Worm (Caenorhabditis elegans) whole organism, mixed stage, embryonic: ENCODE measurements around the gene C16C8.18.

Experiments
- elt-3 ChIP-seq: fragments of 150-350 bp; optimal IDR thresholded peaks from 2 replicates; lab custom pipeline; 2014; ENCODE audit warnings: missing biosample characterization, missing genetic modification characterization
- nhr-12 ChIP-seq: fragments of 150-350 bp; optimal IDR thresholded peaks from 2 replicates; lab custom pipeline; 2014; ENCODE audit warnings: missing biosample characterization, missing genetic modification characterization
- nhr-28 ChIP-seq: fragments of 150-350 bp; optimal IDR thresholded peaks from 2 replicates; lab custom pipeline; 2014; ENCODE audit warnings: missing biosample characterization, missing genetic modification characterization
- ztf-11 ChIP-seq: fragments of 150-350 bp; optimal IDR thresholded peaks from 2 replicates; lab custom pipeline; 2014; ENCODE audit warnings: missing biosample characterization, missing genetic modification characterization

- TF ChIP-seq nhr-28 (tag; lab: Kevin White, UChicago), result no peak
- TF ChIP-seq ztf-11, result no peak
- no peak for TF ChIP-seq nhr-12 (tag; lab: Kevin White, UChicago)
- no peak for TF ChIP-seq elt-3 (tag; lab: Kevin White, UChicago)
These were observed 18.4 kb downstream of the C16C8.18 start, which contains the start of gene C16C8.21 for ce11 chrII:3447906-3448305.
